Fruit fly (Drosophila melanogaster): Measurements from ENCODE around the gene CG5498.

DNA sequence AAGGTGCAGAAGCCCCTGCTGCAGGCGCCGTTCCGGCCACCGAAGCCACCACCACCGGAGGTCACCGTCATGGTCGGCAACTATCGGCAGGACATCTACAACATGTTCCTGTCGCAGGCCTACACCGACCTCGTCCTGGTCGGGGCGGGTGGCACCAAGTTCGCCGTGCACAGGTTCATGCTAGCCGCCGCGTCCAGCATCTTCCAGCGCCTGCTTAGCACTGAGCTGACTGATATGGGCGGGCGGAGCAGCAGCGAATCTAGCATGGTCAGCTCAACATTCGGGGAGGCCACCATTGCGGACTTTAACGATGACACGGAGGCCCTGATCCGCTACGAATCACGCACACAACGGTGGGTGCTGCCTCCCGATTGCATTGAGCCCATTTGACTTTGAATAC is 4.4 kb downstream of the CG5498 start:
- TF ChIP-seq ttk (optimal IDR thresholded peaks at IDR 0.05) (no peak), Myc (optimal IDR thresholded peaks at IDR 0.05) (no peak), Sin3A (optimal IDR thresholded peaks at IDR 0.05) (no peak), psq (optimal IDR thresholded peaks at IDR 0.05) (no peak), insv (optimal IDR thresholded peaks at IDR 0.05) (no peak), h (optimal IDR thresholded peaks at IDR 0.05) (no peak)

Measured in Kc167 (cell line).